Worm (Caenorhabditis elegans): ENCODE results near the gene mtm-6.

mtm-6 gene

DNA sequence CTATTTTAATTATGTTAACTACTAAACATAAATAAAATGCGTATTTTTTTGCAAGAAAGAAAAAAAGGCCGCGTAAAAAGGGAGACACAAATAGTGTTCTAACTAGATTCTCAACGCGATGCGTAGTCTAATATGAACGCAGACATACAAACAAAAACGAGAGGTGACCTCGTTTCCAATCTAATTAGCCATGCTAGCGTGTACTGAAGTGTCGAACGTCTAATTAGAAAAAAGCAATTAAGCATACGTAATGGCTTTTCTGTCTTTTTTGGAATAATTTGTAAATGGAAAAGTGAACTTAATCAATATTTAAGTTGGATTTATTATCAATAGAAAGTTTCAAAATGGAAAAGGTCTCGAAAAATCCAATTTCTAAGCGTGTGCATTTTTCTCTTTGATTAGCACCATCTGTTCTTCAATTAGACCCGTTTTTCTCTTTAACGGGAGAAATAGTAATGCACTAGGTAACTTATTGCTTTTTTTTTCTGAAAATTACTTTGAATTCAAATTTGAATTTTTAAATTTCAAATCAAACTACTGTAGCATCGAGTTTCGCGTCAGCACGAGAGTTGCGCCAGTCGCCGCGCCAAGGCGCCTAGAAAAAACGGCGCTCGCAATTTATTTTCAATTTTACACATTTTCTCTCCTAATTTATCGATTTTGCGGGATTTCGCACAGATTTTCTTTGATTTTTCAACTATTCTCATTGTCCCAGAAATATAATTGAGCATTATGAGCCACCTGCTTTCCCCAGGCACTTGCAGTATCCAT lies 6.2 kb upstream of the mtm-6 start:
- TF ChIP-seq ZK546.5 (tag; optimal IDR thresholded peaks at IDR 0.05) (no peak), lin-13 (GFP tag; optimal IDR thresholded peaks at IDR 0.05) (peak; percentile 68), lsy-2 (tag; optimal IDR thresholded peaks at IDR 0.05) (peak in 1 of 2 experiments; percentile 72), sma-9 (GFP tag; optimal IDR thresholded peaks at IDR 0.05) (no peak), sma-9 (tag; optimal IDR thresholded peaks at IDR 0.05) (no peak), gmeb-1 (tag; optimal IDR thresholded peaks at IDR 0.05) (peak; percentile 66), unc-55 (GFP tag; optimal IDR thresholded peaks at IDR 0.05) (peak; percentile 46), elt-1 (tag; optimal IDR thresholded peaks at IDR 0.05) (no peak), ceh-82 (tag; optimal IDR thresholded peaks at IDR 0.05) (no peak), nhr-237 (tag; optimal IDR thresholded peaks at IDR 0.05) (no peak), alr-1 (tag; optimal IDR thresholded peaks at IDR 0.05) (no peak)

DNA sequence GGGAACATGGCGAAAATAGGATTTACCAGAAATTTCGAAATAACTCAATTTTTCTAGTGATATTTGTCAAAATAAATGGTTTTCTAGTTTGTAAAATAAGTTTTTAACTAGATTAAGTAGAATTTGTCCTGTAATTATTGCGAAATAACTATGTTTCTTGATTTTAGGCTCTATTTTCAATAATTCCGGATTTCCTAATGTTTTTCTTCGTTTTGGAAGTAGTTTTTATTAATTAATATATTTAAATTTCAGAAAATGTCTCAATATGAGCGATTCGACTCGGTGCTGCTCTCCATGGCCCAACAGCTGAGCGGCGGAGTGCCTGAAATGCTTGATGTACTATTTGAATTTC lies 5.6 kb upstream of the mtm-6 start, which contains the start of gene nud-1:
Gene nud-1, plus strand, starts transcription at position 253 of the 352 bp plus-strand sequence.
- TF ChIP-seq ZK546.5 (tag; optimal IDR thresholded peaks at IDR 0.05) (no peak), sem-4 (tag; optimal IDR thresholded peaks at IDR 0.05) (no peak), alr-1 (tag; optimal IDR thresholded peaks at IDR 0.05) (no peak), aly-2 (tag; optimal IDR thresholded peaks at IDR 0.05) (no peak), nhr-11 (tag; optimal IDR thresholded peaks at IDR 0.05) (no peak), unc-62 (GFP tag; optimal IDR thresholded peaks at IDR 0.05) (no peak), nhr-237 (tag; optimal IDR thresholded peaks at IDR 0.05) (no peak), Y55F3AM.14 (GFP tag; optimal IDR thresholded peaks at IDR 0.05) (no peak), elt-3 (tag; optimal IDR thresholded peaks at IDR 0.05) (no peak), ceh-16 (tag; optimal IDR thresholded peaks at IDR 0.05) (no peak), blmp-1 (tag; optimal IDR thresholded peaks at IDR 0.05; ENCODE audit: insufficient read depth) (no peak), mbf-1 (tag; optimal IDR thresholded peaks at IDR 0.05) (no peak)

DNA sequence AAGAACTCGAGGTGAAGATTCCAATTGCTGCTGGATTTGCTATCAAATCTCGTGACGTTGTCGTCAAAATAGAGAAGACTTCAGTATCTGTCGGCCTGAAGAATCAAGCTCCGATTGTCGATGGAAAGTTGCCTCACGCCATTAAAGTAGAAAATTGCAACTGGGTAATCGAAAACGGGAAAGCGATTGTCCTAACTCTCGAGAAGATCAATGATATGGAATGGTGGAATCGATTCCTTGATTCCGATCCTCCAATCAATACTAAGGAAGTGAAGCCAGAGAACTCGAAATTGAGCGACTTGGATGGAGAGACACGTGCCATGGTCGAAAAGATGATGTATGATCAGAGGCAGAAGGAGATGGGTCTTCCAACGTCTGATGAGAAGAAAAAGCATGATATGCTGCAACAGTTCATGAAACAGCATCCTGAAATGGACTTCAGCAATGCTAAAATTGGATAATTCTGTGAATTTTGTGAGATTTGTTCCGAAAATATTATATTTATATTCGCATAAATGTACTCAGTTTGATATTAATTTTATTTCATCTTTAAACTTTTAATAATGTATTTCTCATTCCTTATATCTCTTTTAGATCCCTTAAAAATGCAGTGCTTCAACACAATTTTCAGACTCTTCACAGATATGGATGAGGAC lies 4.7 kb upstream of the mtm-6 start, which contains the start of gene dro-1:
Gene dro-1, plus strand, starts transcription at position 606 of the 656 bp plus-strand sequence.
- no peak for TF ChIP-seq fos-1 (tag; optimal IDR thresholded peaks at IDR 0.05)
- TF ChIP-seq nhr-129 (tag; optimal IDR thresholded peaks at IDR 0.05) = no peak
- no peak for TF ChIP-seq lin-11 (tag; optimal IDR thresholded peaks at IDR 0.05)
- no peak for TF ChIP-seq nhr-77 (tag; optimal IDR thresholded peaks at IDR 0.05)
- TF ChIP-seq ztf-11 (tag; optimal IDR thresholded peaks at IDR 0.05) = no peak
- no peak for TF ChIP-seq unc-62 (GFP tag; optimal IDR thresholded peaks at IDR 0.05)
- no peak for TF ChIP-seq unc-55 (GFP tag; optimal IDR thresholded peaks at IDR 0.05)

DNA sequence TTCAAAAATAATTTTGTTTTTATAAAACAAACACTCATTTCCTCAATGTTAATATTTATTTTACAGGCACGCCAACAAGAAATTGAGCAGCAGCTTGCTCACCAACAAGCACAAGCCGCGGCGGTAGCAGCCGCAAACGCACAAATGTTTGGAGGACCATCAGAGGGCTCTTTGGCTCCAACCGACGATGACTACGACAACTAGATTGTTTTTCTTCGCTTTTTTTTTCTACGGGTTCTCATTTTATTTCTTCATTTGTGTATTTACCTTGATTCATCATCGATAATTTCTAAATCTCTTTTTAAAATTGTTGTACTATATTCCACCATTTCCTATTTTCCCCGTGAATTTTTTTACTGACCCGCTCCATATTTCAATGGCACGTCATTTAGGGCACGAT lies 3.8 kb upstream of the mtm-6 start, which contains the start of gene ife-1:
Gene ife-1, plus strand, starts transcription at position 301 of the 400 bp plus-strand sequence.
- no peak for TF ChIP-seq nhr-129 (tag; optimal IDR thresholded peaks at IDR 0.05)
- TF ChIP-seq ama-1 (optimal IDR thresholded peaks at IDR 0.05) = no peak
- TF ChIP-seq aly-2 (tag; optimal IDR thresholded peaks at IDR 0.05) = no peak
- TF ChIP-seq C34F6.9 (tag; optimal IDR thresholded peaks at IDR 0.05) = no peak
- no peak for TF ChIP-seq elt-1 (tag; optimal IDR thresholded peaks at IDR 0.05)
- TF ChIP-seq alr-1 (tag; optimal IDR thresholded peaks at IDR 0.05) = no peak
- TF ChIP-seq nhr-25 (tag; optimal IDR thresholded peaks at IDR 0.05) = no peak
- no peak for TF ChIP-seq lin-39 (tag; optimal IDR thresholded peaks at IDR 0.05)
- TF ChIP-seq mbf-1 (tag; optimal IDR thresholded peaks at IDR 0.05) = no peak

DNA sequence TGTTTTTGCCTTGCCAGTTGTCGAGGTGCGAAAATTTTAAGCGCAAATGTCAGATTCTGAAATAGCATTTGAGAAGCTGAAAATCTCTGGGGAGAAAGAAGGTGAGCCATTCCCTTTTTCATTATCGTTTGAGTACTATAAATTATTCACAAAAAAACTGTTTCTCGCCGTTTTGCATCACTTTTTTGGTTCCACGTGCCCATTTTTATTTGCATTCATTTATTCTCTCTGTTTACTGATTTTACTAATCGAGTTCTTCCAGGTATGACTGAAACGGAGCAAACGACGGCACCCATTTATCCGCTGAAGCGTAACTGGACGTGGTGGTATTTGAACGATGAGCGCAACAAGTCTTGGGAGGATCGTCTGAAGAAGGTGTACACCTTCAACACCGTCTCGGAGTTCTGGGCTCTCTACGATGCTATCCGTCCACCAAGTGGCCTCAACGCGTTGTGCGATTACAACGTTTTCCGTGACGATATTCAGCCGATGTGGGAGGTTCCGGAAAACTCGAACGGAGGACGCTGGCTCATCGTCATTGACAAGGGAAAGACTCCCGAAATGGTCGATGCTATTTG lies 3.2 kb upstream of the mtm-6 start:
- TF ChIP-seq elt-3 (tag; optimal IDR thresholded peaks at IDR 0.05) (no peak), nhr-129 (tag; optimal IDR thresholded peaks at IDR 0.05) (no peak), snpc-4 (tag; optimal IDR thresholded peaks at IDR 0.05) (no peak), ztf-1 (GFP tag; conservative IDR thresholded peaks at IDR 0.05) (no peak), sma-9 (GFP tag; optimal IDR thresholded peaks at IDR 0.05) (no peak), sma-9 (tag; optimal IDR thresholded peaks at IDR 0.05) (no peak), nhr-12 (tag; optimal IDR thresholded peaks at IDR 0.05) (no peak), Y55F3AM.14 (GFP tag; optimal IDR thresholded peaks at IDR 0.05) (no peak)
